Worm (Caenorhabditis elegans): Measurements from ENCODE around the gene F56C3.8.

DNA sequence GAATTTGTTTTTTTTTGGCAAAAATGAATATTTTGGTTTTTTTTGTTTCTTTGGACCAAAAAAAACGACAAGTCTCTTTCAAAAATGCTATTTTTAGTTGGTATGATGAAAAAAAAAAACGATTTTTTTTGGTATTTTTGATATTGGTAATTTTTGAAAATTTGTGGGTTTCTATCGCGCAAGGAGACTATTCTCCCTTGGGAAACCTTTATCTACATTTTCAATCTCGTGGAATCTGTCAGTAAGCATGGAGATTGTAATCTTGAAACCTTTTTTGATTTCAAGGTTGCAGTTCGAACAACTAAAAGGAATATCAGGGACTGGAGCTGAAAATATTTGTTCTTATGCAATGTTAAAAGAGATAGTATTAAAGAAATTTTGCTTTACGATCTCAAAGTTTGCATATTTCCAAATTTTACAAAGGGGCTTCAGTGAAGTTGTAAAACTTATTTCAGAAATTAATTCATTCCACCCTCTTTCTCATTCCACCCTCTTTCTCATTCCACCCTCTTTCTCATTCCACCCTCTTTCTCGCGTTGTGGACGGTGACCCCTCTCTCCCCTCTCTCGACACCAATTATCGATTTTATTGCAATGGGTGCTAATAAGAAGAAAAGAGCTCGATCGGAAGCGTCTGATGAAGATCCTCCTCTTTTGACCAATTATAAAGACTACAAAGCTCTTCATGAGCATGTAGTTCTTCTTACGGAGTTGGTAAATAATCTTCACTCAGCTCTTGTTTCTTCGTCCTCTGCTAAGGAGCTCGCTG is 45.3 kb downstream of the F56C3.8 start:
- no peak for TF ChIP-seq fkh-6 (tag; optimal IDR thresholded peaks at IDR 0.05)
- no peak for TF ChIP-seq K02D7.2 (tag; optimal IDR thresholded peaks at IDR 0.05)

Measured in whole organism, late embryonic.